Worm (Caenorhabditis elegans) whole organism, young adult: ENCODE results near the gene chl-1.

Source experiments
- F55B11.4 ChIP-seq: sonication (generic microtip); optimal IDR thresholded peaks from 2 replicates; lab custom pipeline; 2016; ENCODE audit warnings: missing compliant biosample characterization, missing genetic modification characterization, borderline replicate concordance; ENCODE audit not compliant: insufficient read depth
- F57A8.1 ChIP-seq: fragments of 200-800 bp; sonication (Bioruptor generic); optimal IDR thresholded peaks from 2 replicates; lab custom pipeline; 2018; ENCODE audit warnings: mild to moderate bottlenecking, missing genetic modification characterization, moderate library complexity, missing compliant biosample characterization
- K12H6.12 ChIP-seq: fragments of 200-800 bp; sonication (Bioruptor generic); optimal IDR thresholded peaks from 2 replicates; lab custom pipeline; 2018; ENCODE audit warnings: mild to moderate bottlenecking, missing genetic modification characterization, missing compliant biosample characterization
- aptf-3 ChIP-seq: fragments of 200-800 bp; sonication (Bioruptor generic); IDR thresholded peaks from 2 replicates; pipeline ENCODE4 v1.3.6; 2022; ENCODE audit warnings: missing genetic modification characterization, missing compliant biosample characterization
- egl-44 ChIP-seq: fragments of 200-800 bp; sonication (Bioruptor generic); IDR thresholded peaks from 2 replicates; pipeline ENCODE4 v1.3.6; 2022; ENCODE audit warnings: missing genetic modification reagents, missing genetic modification characterization, missing compliant biosample characterization
- lin-40 ChIP-seq: sonication (generic microtip); optimal IDR thresholded peaks from 2 replicates; lab custom pipeline; 2016; ENCODE audit warnings: missing genetic modification characterization, mild to moderate bottlenecking, missing compliant biosample characterization, missing genotype, missing genetic modification reagents
- nfya-1 ChIP-seq: sonication (generic microtip); optimal IDR thresholded peaks from 2 replicates; lab custom pipeline; 2017; ENCODE audit warnings: antibody characterized with exemption, missing compliant biosample characterization, missing genetic modification characterization, borderline replicate concordance; ENCODE audit not compliant: insufficient read depth
- nfyb-1 ChIP-seq: fragments of 200-800 bp; sonication (Bioruptor generic); IDR thresholded peaks from 2 replicates; pipeline ENCODE4 v1.3.6; 2022; ENCODE audit warnings: missing genetic modification reagents, missing genetic modification characterization, missing compliant biosample characterization
- unc-62 ChIP-seq: fragments of 150-350 bp; optimal IDR thresholded peaks from 2 replicates; lab custom pipeline; 2014; ENCODE audit warnings: missing biosample characterization, missing genetic modification reagents, missing genetic modification characterization

ce11 chrIII:10391628-10392027, 13.4 kb downstream of the chl-1 start, which contains the start of gene M03C11.9:
- TF ChIP-seq nfya-1 (tag; lab: Kevin White, UChicago) = no peak
- no peak for TF ChIP-seq F57A8.1 (GFP tag; lab: Kevin White, UChicago)
- no peak for TF ChIP-seq F55B11.4 (tag; lab: Kevin White, UChicago)
- TF ChIP-seq unc-62 (GFP tag; lab: Kevin White, UChicago) = no peak
- TF ChIP-seq egl-44 (GFP tag; lab: Robert Waterston, UW) = no peak
- TF ChIP-seq aptf-3 (GFP tag; lab: Robert Waterston, UW) = no peak
- TF ChIP-seq lin-40 (tag; lab: Kevin White, UChicago) = no peak
- TF ChIP-seq nfyb-1 = no peak
- TF ChIP-seq K12H6.12 (tag; lab: Kevin White, UChicago) = no peak
